Worm (Caenorhabditis elegans) whole organism, L4 larva: ENCODE data around the gene aagr-1.
A peak's percentile ranks its signal among the peaks of the same experiment; 100 is the strongest.

Experiments used
- D1046.2 ChIP-seq: fragments of 200-800 bp; sonication (Bioruptor generic); IDR thresholded peaks from 2 replicates; pipeline ENCODE4 v1.3.6; 2022; ENCODE audit warnings: missing genetic modification characterization, missing compliant biosample characterization
- F44E2.7 ChIP-seq: fragments of 200-800 bp; sonication (Bioruptor generic); IDR thresholded peaks from 2 replicates; pipeline ENCODE4 v2.1.2; 2022; ENCODE audit warnings: missing genetic modification characterization, missing compliant biosample characterization
- F49E8.2 ChIP-seq: sonication (generic microtip); optimal IDR thresholded peaks from 2 replicates; lab custom pipeline; 2016; ENCODE audit warnings: missing compliant biosample characterization, mild to moderate bottlenecking, missing genetic modification characterization, borderline replicate concordance
- R02D3.7 ChIP-seq: fragments of 150-350 bp; sonication (generic microtip); optimal IDR thresholded peaks from 3 replicates; lab custom pipeline; 2014; ENCODE audit warnings: missing biosample characterization, missing genetic modification characterization
- T26A8.4 ChIP-seq: fragments of 200-800 bp; sonication (Bioruptor generic); IDR thresholded peaks from 2 replicates; pipeline ENCODE4 v1.3.6; 2022; ENCODE audit warnings: missing genetic modification characterization, missing compliant biosample characterization
- Y105C5A.15 ChIP-seq: fragments of 200-800 bp; sonication (Bioruptor generic); IDR thresholded peaks from 2 replicates; pipeline ENCODE4 v1.3.6; 2022; ENCODE audit warnings: missing genetic modification characterization, missing compliant biosample characterization
- Y48G9A.11 ChIP-seq: fragments of 200-800 bp; sonication (Bioruptor generic); IDR thresholded peaks from 2 replicates; pipeline ENCODE4 v1.3.6; 2022; ENCODE audit warnings: missing genetic modification reagents, missing genetic modification characterization, missing compliant biosample characterization
- ZK337.2 ChIP-seq: fragments of 200-800 bp; sonication (Bioruptor generic); IDR thresholded peaks from 2 replicates; pipeline ENCODE4 v1.3.6; 2022; ENCODE audit warnings: missing genetic modification reagents, missing genetic modification characterization, missing compliant biosample characterization
- ZK546.5 ChIP-seq, 2 experiments: sonication (generic microtip); optimal IDR thresholded peaks; 2 replicates each; lab custom pipeline; 2017; ENCODE audit warnings: missing biosample characterization in 2 of 2, missing genetic modification characterization in 2 of 2
- aha-1 ChIP-seq: fragments of 150-350 bp; peaks from one replicate; lab custom pipeline; 2014; ENCODE audit warnings: missing biosample characterization, missing genetic modification characterization
- aly-2 ChIP-seq: sonication (generic microtip); optimal IDR thresholded peaks from 2 replicates; lab custom pipeline; 2018; ENCODE audit warnings: missing biosample characterization, missing genetic modification characterization
- ama-1 ChIP-seq: fragments of 150-350 bp; optimal IDR thresholded peaks from 2 replicates; lab custom pipeline; 2014; ENCODE audit warnings: inconsistent platforms, mixed read lengths
- arid-1 ChIP-seq: fragments of 200-800 bp; sonication (Bioruptor generic); conservative IDR thresholded peaks from 2 replicates; pipeline ENCODE4 v1.3.6; 2022; ENCODE audit warnings: missing genetic modification reagents, missing genetic modification characterization, missing compliant biosample characterization
- ceh-20 ChIP-seq: fragments of 200-800 bp; sonication (Bioruptor generic); IDR thresholded peaks from 2 replicates; pipeline ENCODE4 v1.3.6; 2022; ENCODE audit warnings: missing genetic modification reagents, missing genetic modification characterization, missing compliant biosample characterization
- ceh-32 ChIP-seq: sonication (generic microtip); optimal IDR thresholded peaks from 2 replicates; lab custom pipeline; 2016; ENCODE audit warnings: mild to moderate bottlenecking, missing genetic modification characterization, missing compliant biosample characterization; ENCODE audit not compliant: poor library complexity
- ceh-62 ChIP-seq: sonication (generic microtip); optimal IDR thresholded peaks from 2 replicates; lab custom pipeline; 2017; ENCODE audit warnings: missing biosample characterization, missing genetic modification characterization
- ces-1 ChIP-seq: fragments of 150-350 bp; sonication (generic microtip); optimal IDR thresholded peaks from 4 replicates; lab custom pipeline; 2014; ENCODE audit warnings: missing biosample characterization, missing genetic modification reagents, missing genetic modification characterization
- ctbp-1 ChIP-seq: fragments of 200-800 bp; sonication (Bioruptor generic); IDR thresholded peaks from 2 replicates; pipeline ENCODE4 v1.3.6; 2022; ENCODE audit warnings: missing genetic modification reagents, missing genetic modification characterization, missing compliant biosample characterization
- daf-16 ChIP-seq, 3 experiments: sonication (generic microtip); optimal IDR thresholded peaks; 2 replicates each; lab custom pipeline; 2016 to 2017; ENCODE audit warnings: missing genetic modification characterization in 3 of 3, missing genetic modification reagents in 3 of 3, mild to moderate bottlenecking in 2 of 3, missing compliant biosample characterization in 2 of 3, missing biosample characterization in 1 of 3, moderate library complexity in 1 of 3
- dmd-6 ChIP-seq: fragments of 200-800 bp; sonication (Bioruptor generic); IDR thresholded peaks from 2 replicates; pipeline ENCODE4 v1.3.6; 2022; ENCODE audit warnings: missing genetic modification reagents, missing genetic modification characterization, missing compliant biosample characterization
- dmd-8 ChIP-seq: fragments of 200-800 bp; sonication (Bioruptor generic); IDR thresholded peaks from 2 replicates; pipeline ENCODE4 v1.3.6; 2022; ENCODE audit warnings: missing genetic modification characterization, missing compliant biosample characterization
- fos-1 ChIP-seq: fragments of 150-350 bp; optimal IDR thresholded peaks from 2 replicates; lab custom pipeline; 2014; ENCODE audit warnings: missing biosample characterization, missing genetic modification characterization
- hif-1 ChIP-seq, 2 experiments: sonication (generic microtip); optimal IDR thresholded peaks; 2 replicates each; lab custom pipeline; 2016 to 2017; ENCODE audit warnings: missing compliant biosample characterization in 2 of 2, missing genetic modification characterization in 2 of 2, missing genetic modification reagents in 2 of 2, missing genotype in 2 of 2, mild to moderate bottlenecking in 1 of 2
- hmg-1.1 ChIP-seq: fragments of 200-800 bp; sonication (Bioruptor generic); IDR thresholded peaks from 2 replicates; pipeline ENCODE4 v1.3.6; 2022; ENCODE audit warnings: missing genetic modification reagents, missing genetic modification characterization, missing compliant biosample characterization
- lin-38 ChIP-seq: fragments of 200-800 bp; sonication (Bioruptor generic); IDR thresholded peaks from 2 replicates; pipeline ENCODE4 v1.3.6; 2022; ENCODE audit warnings: missing genetic modification reagents, missing genetic modification characterization, missing compliant biosample characterization
- lin-39 ChIP-seq: fragments of 150-350 bp; optimal IDR thresholded peaks from 2 replicates; lab custom pipeline; 2014; ENCODE audit warnings: missing biosample characterization, missing genetic modification reagents, missing genetic modification characterization
- madf-5 ChIP-seq, 2 experiments: fragments of 200-800 bp; sonication (Bioruptor generic); IDR thresholded peaks; 2 replicates each; pipeline ENCODE4 v1.3.6; 2022; ENCODE audit warnings: missing compliant biosample characterization in 2 of 2, missing genetic modification characterization in 2 of 2
- mxl-3 ChIP-seq: fragments of 200-800 bp; sonication (Bioruptor generic); optimal IDR thresholded peaks from 2 replicates; lab custom pipeline; 2018; ENCODE audit warnings: mild to moderate bottlenecking, missing genetic modification characterization, missing compliant biosample characterization
- nhr-10 ChIP-seq: fragments of 150-350 bp; optimal IDR thresholded peaks from 2 replicates; lab custom pipeline; 2014; ENCODE audit warnings: missing biosample characterization, missing genetic modification characterization
- nhr-237 ChIP-seq: sonication (generic microtip); optimal IDR thresholded peaks from 2 replicates; lab custom pipeline; 2017; ENCODE audit warnings: missing biosample characterization, missing genetic modification characterization
- nhr-41 ChIP-seq: fragments of 200-800 bp; sonication (Bioruptor generic); IDR thresholded peaks from 2 replicates; pipeline ENCODE4 v1.3.6; 2022; ENCODE audit warnings: missing genetic modification reagents, missing genetic modification characterization, missing compliant biosample characterization
- nhr-48 ChIP-seq: sonication (generic microtip); optimal IDR thresholded peaks from 2 replicates; lab custom pipeline; 2016; ENCODE audit warnings: mild to moderate bottlenecking, missing genetic modification characterization, missing compliant biosample characterization
- nhr-6 ChIP-seq: fragments of 150-350 bp; optimal IDR thresholded peaks from 2 replicates; lab custom pipeline; 2014; ENCODE audit warnings: missing biosample characterization, missing genetic modification characterization
- nhr-76 ChIP-seq: fragments of 150-350 bp; optimal IDR thresholded peaks from 2 replicates; lab custom pipeline; 2014; ENCODE audit warnings: missing biosample characterization, missing genetic modification characterization
- saeg-2 ChIP-seq: fragments of 200-800 bp; sonication (Bioruptor generic); IDR thresholded peaks from 2 replicates; pipeline ENCODE4 v1.3.6; 2022; ENCODE audit warnings: missing genetic modification reagents, missing genetic modification characterization, missing compliant biosample characterization
- set-16 ChIP-seq: fragments of 200-800 bp; sonication (Bioruptor generic); IDR thresholded peaks from 2 replicates; pipeline ENCODE4 v1.3.6; 2022; ENCODE audit warnings: missing genetic modification reagents, missing genetic modification characterization, missing compliant biosample characterization
- skn-1 ChIP-seq: fragments of 150-350 bp; optimal IDR thresholded peaks from 2 replicates; lab custom pipeline; 2014; ENCODE audit warnings: missing biosample characterization, missing genetic modification characterization
- snpc-4 ChIP-seq: fragments of 150-350 bp; optimal IDR thresholded peaks from 2 replicates; lab custom pipeline; 2014; ENCODE audit warnings: missing biosample characterization, missing genetic modification characterization
- spr-1 ChIP-seq: sonication (generic microtip); optimal IDR thresholded peaks from 2 replicates; lab custom pipeline; 2016; ENCODE audit warnings: mild to moderate bottlenecking, missing genetic modification characterization, missing compliant biosample characterization
- spr-3 ChIP-seq: fragments of 200-800 bp; sonication (Bioruptor generic); optimal IDR thresholded peaks from 2 replicates; lab custom pipeline; 2018; ENCODE audit warnings: mild to moderate bottlenecking, missing genetic modification characterization, missing compliant biosample characterization
- tag-97 ChIP-seq: fragments of 200-800 bp; sonication (Bioruptor generic); IDR thresholded peaks from 2 replicates; pipeline ENCODE4 v1.3.6; 2022; ENCODE audit warnings: missing genetic modification characterization, missing compliant biosample characterization
- tra-1 ChIP-seq: fragments of 200-800 bp; sonication (Bioruptor generic); IDR thresholded peaks from 2 replicates; pipeline ENCODE4 v1.3.6; 2022; ENCODE audit warnings: missing genetic modification reagents, missing genetic modification characterization, missing compliant biosample characterization
- vab-7 ChIP-seq: fragments of 200-800 bp; sonication (Bioruptor generic); IDR thresholded peaks from 2 replicates; pipeline ENCODE4 v1.3.6; 2022; ENCODE audit warnings: missing genetic modification reagents, missing genetic modification characterization, missing compliant biosample characterization
- zfp-2 ChIP-seq: sonication (generic microtip); optimal IDR thresholded peaks from 2 replicates; lab custom pipeline; 2016; ENCODE audit warnings: mild to moderate bottlenecking, missing genetic modification characterization, missing compliant biosample characterization
- zfp-3 ChIP-seq: fragments of 200-800 bp; sonication (Bioruptor generic); conservative IDR thresholded peaks from 2 replicates; pipeline ENCODE4 v1.3.6; 2022; ENCODE audit warnings: missing genetic modification reagents, missing genetic modification characterization, missing compliant biosample characterization
- zip-11 ChIP-seq: fragments of 200-800 bp; sonication (Bioruptor generic); IDR thresholded peaks from 2 replicates; pipeline ENCODE4 v1.3.6; 2022; ENCODE audit warnings: missing genetic modification characterization, missing compliant biosample characterization
- zip-2 ChIP-seq: fragments of 150-350 bp; optimal IDR thresholded peaks from 2 replicates; lab custom pipeline; 2014; ENCODE audit warnings: missing biosample characterization, missing genetic modification characterization

aagr-1 gene

ce11 chrIV:8377501-8377900, 11.2 kb downstream of the aagr-1 start, which contains the start of gene D2096.7 (continued):
- TF ChIP-seq ZK546.5 (tag; optimal IDR thresholded peaks at IDR 0.05; lab: Kevin White, UChicago) (no peak), T26A8.4 (GFP tag; lab: Robert Waterston, UW) (peak; percentile 69), madf-5 (GFP tag; IDR thresholded peaks at IDR 0.05; lab: Robert Waterston, UW) (peak; percentile 56 to 88; a peak in 2 of 4 replicates), Y105C5A.15 (GFP tag; lab: Robert Waterston, UW) (peak; percentile 89), aly-2 (tag; lab: Kevin White, UChicago) (no peak), mxl-3 (GFP tag; lab: Kevin White, UChicago) (peak; percentile 39), ama-1 (lab: Kevin White, UChicago) (peak; percentile 89), tra-1 (GFP tag; lab: Robert Waterston, UW) (no peak; the same call in 1 of the 2 replicates), D1046.2 (peak; percentile 30; the same call in 1 of the 2 replicates), fos-1 (tag; lab: Kevin White, UChicago) (no peak), ctbp-1 (GFP tag; lab: Robert Waterston, UW) (peak; percentile 66), ZK337.2 (GFP tag; lab: Robert Waterston, UW) (0 out of 2 replicates have a peak, but pooled peaks have one; percentile 23), zip-11 (GFP tag; lab: Robert Waterston, UW) (no peak), set-16 (GFP tag; lab: Robert Waterston, UW) (no peak), nhr-10 (tag; lab: Kevin White, UChicago) (no peak), daf-16 (GFP tag; optimal IDR thresholded peaks at IDR 0.05; lab: Kevin White, UChicago) (peak in 1 of 2 experiments; percentile 11), daf-16 (tag; optimal IDR thresholded peaks at IDR 0.05; lab: Kevin White, UChicago) (peak; percentile 28), spr-1 (tag; lab: Kevin White, UChicago) (peak; percentile 33), snpc-4 (tag; lab: Kevin White, UChicago) (no peak), F49E8.2 (tag; lab: Kevin White, UChicago) (peak; percentile 94), Y48G9A.11 (GFP tag; lab: Robert Waterston, UW) (peak; percentile 85), zfp-3 (0 out of 2 replicates have a peak, but pooled peaks have one; percentile 36), zfp-2 (tag; lab: Kevin White, UChicago) (no peak), tag-97 (no peak), F44E2.7 (GFP tag; lab: Robert Waterston, UW) (no peak), saeg-2 (GFP tag; lab: Robert Waterston, UW) (peak; percentile 47; the same call in 1 of the 2 replicates)
- TF ChIP-seq, all 104 proteins: peak for 34

- no peak for TF ChIP-seq skn-1 (tag; lab: Kevin White, UChicago)
- TF ChIP-seq aha-1 (tag; lab: Kevin White, UChicago) = peak; percentile 62
These were observed 12.0 kb downstream of the aagr-1 start for ce11 chrIV:8378280-8378679.

ce11 chrIV:8379278-8379677, 13.0 kb downstream of the aagr-1 start, which contains the start of gene nap-1:
Gene nap-1, minus strand, starts transcription at chrIV:8379319.
- peak in 1 of 2 experiments; percentile 40 for TF ChIP-seq hif-1 (tag; optimal IDR thresholded peaks at IDR 0.05; lab: Kevin White, UChicago)
- no peak for TF ChIP-seq vab-7 (GFP tag; lab: Robert Waterston, UW)
- TF ChIP-seq T26A8.4 (GFP tag; lab: Robert Waterston, UW) = peak; percentile 23; the same call in 1 of the 2 replicates
- TF ChIP-seq hmg-1.1 (GFP tag; lab: Robert Waterston, UW) = peak; percentile 63
- TF ChIP-seq nhr-76 (tag; lab: Kevin White, UChicago) = no peak
- no peak for TF ChIP-seq aly-2 (tag; lab: Kevin White, UChicago)
- TF ChIP-seq nhr-10 (tag; lab: Kevin White, UChicago) = no peak
- no peak for TF ChIP-seq dmd-8 (GFP tag; lab: Robert Waterston, UW)
- no peak for TF ChIP-seq zfp-3
- TF ChIP-seq spr-3 (GFP tag; lab: Kevin White, UChicago) = no peak
- peak; percentile 58 for TF ChIP-seq lin-38
- TF ChIP-seq nhr-41 = no peak
- no peak for TF ChIP-seq lin-39
- TF ChIP-seq nhr-237 = no peak
- no peak for TF ChIP-seq ceh-32 (tag; lab: Kevin White, UChicago)
- TF ChIP-seq ceh-62 (tag; lab: Kevin White, UChicago) = no peak
- no peak for TF ChIP-seq arid-1 (GFP tag; lab: Robert Waterston, UW)
- TF ChIP-seq spr-1 (tag; lab: Kevin White, UChicago) = no peak
- TF ChIP-seq dmd-6 (GFP tag; lab: Robert Waterston, UW) = peak; percentile 44; the same call in 1 of the 2 replicates
- no peak for TF ChIP-seq ces-1
- TF ChIP-seq ctbp-1 (GFP tag; lab: Robert Waterston, UW) = no peak
- no peak for TF ChIP-seq nhr-48
- TF ChIP-seq tag-97 = no peak
- no peak for TF ChIP-seq zip-2
- TF ChIP-seq R02D3.7 = peak; percentile 91
- TF ChIP-seq mxl-3 (GFP tag; lab: Kevin White, UChicago) = no peak
- TF ChIP-seq ceh-20 = no peak
- TF ChIP-seq nhr-6 (tag; lab: Kevin White, UChicago) = peak; percentile 60
